Fruit fly (Drosophila melanogaster) whole organism, embryonic: ENCODE measurements around the gene Uvrag.
A peak's percentile ranks its signal among the peaks of the same experiment; 100 is the strongest.

Source experiments
- CG1024 ChIP-seq: fragments of 200-800 bp; sonication (Bioruptor generic); IDR thresholded peaks from 2 replicates; pipeline ENCODE4 v1.3.6; 2022; ENCODE audit warnings: missing biosample characterization, missing genetic modification characterization
- CG10267 ChIP-seq: fragments of 200-800 bp; sonication (Bioruptor generic); optimal IDR thresholded peaks from 2 replicates; lab custom pipeline; 2018; ENCODE audit warnings: missing biosample characterization, mild to moderate bottlenecking, missing genetic modification characterization, moderate library complexity
- CG13624 ChIP-seq: fragments of 200-800 bp; sonication (Bioruptor generic); optimal IDR thresholded peaks from 2 replicates; lab custom pipeline; 2016; ENCODE audit warnings: missing biosample characterization, missing genetic modification characterization
- CG1529 ChIP-seq: fragments of 200-800 bp; sonication (Bioruptor generic); optimal IDR thresholded peaks from 3 replicates; lab custom pipeline; 2018; ENCODE audit warnings: missing biosample characterization, missing genetic modification characterization
- CG16779 ChIP-seq: fragments of 200-800 bp; sonication (Bioruptor generic); IDR thresholded peaks from 2 replicates; pipeline ENCODE4 v1.3.6; 2022; ENCODE audit warnings: missing biosample characterization, missing genetic modification characterization
- CG18764 ChIP-seq: fragments of 200-800 bp; sonication (Bioruptor generic); optimal IDR thresholded peaks from 3 replicates; lab custom pipeline; 2016; ENCODE audit warnings: missing biosample characterization, missing genetic modification characterization
- CG32532 ChIP-seq: fragments of 200-800 bp; sonication (Bioruptor generic); IDR thresholded peaks from 2 replicates; pipeline ENCODE4 v1.3.6; 2022; ENCODE audit warnings: missing biosample characterization, missing genetic modification characterization
- CG32767 ChIP-seq: fragments of 200-800 bp; sonication (Bioruptor generic); IDR thresholded peaks from 2 replicates; pipeline ENCODE4 v1.3.6; 2022; ENCODE audit warnings: missing biosample characterization, missing genetic modification characterization
- CG3407 ChIP-seq: fragments of 200-800 bp; sonication (Bioruptor generic); optimal IDR thresholded peaks from 2 replicates; lab custom pipeline; 2018; ENCODE audit warnings: missing biosample characterization, mild to moderate bottlenecking, missing genetic modification characterization
- CG34224 ChIP-seq: fragments of 200-800 bp; sonication (Bioruptor generic); IDR thresholded peaks from 3 replicates; pipeline ENCODE4 v1.3.6; 2022; ENCODE audit warnings: missing biosample characterization, missing genetic modification characterization; ENCODE audit not compliant: partially characterized antibody
- CG4424 ChIP-seq: fragments of 200-800 bp; sonication (Bioruptor generic); optimal IDR thresholded peaks from 3 replicates; lab custom pipeline; 2016; ENCODE audit warnings: missing biosample characterization, missing genetic modification characterization
- CG4820 ChIP-seq: fragments of 200-800 bp; sonication (Bioruptor generic); optimal IDR thresholded peaks from 3 replicates; lab custom pipeline; 2016; ENCODE audit warnings: missing biosample characterization, missing genetic modification characterization
- CG6854 ChIP-seq: fragments of 200-800 bp; sonication (Bioruptor generic); optimal IDR thresholded peaks from 3 replicates; lab custom pipeline; 2017; ENCODE audit warnings: missing biosample characterization, mild to moderate bottlenecking, missing genetic modification characterization
- CG7745 ChIP-seq: fragments of 200-800 bp; sonication (Bioruptor generic); optimal IDR thresholded peaks from 2 replicates; lab custom pipeline; 2018; ENCODE audit warnings: missing biosample characterization, mild to moderate bottlenecking, missing genetic modification characterization, moderate library complexity
- CG7839 ChIP-seq: fragments of 200-800 bp; sonication (Bioruptor generic); optimal IDR thresholded peaks from 3 replicates; lab custom pipeline; 2018; ENCODE audit warnings: missing biosample characterization, mild to moderate bottlenecking, missing genetic modification characterization, moderate library complexity
- CG9727 ChIP-seq: fragments of 200-800 bp; sonication (Bioruptor generic); optimal IDR thresholded peaks from 3 replicates; lab custom pipeline; 2017; ENCODE audit warnings: missing biosample characterization, mild to moderate bottlenecking, missing genetic modification characterization
- CG9817 ChIP-seq: fragments of 200-800 bp; sonication (Bioruptor generic); optimal IDR thresholded peaks from 2 replicates; lab custom pipeline; 2018; ENCODE audit warnings: missing biosample characterization, mild to moderate bottlenecking, missing genetic modification characterization, moderate library complexity
- CHES-1-like ChIP-seq: fragments of 200-800 bp; sonication (Bioruptor generic); optimal IDR thresholded peaks from 2 replicates; lab custom pipeline; 2016; ENCODE audit warnings: missing biosample characterization, missing genetic modification characterization
- Doc2 ChIP-seq: fragments of 200-800 bp; sonication (Bioruptor generic); IDR thresholded peaks from 2 replicates; pipeline ENCODE4 v1.3.6; 2022; ENCODE audit warnings: missing biosample characterization, missing genetic modification characterization
- H2.0 ChIP-seq: fragments of 200-800 bp; sonication (Bioruptor generic); IDR thresholded peaks from 2 replicates; pipeline ENCODE4 v1.3.6; 2022; ENCODE audit warnings: missing biosample characterization, missing genetic modification characterization
- HmgD ChIP-seq: fragments of 200-800 bp; sonication (Bioruptor generic); optimal IDR thresholded peaks from 3 replicates; lab custom pipeline; 2016; ENCODE audit warnings: missing biosample characterization, missing genetic modification characterization
- Neu2 ChIP-seq: fragments of 200-800 bp; sonication (Bioruptor generic); optimal IDR thresholded peaks from 3 replicates; lab custom pipeline; 2016; ENCODE audit warnings: missing biosample characterization, missing genetic modification characterization, borderline replicate concordance
- NfI ChIP-seq: fragments of 200-800 bp; sonication (Bioruptor generic); optimal IDR thresholded peaks from 3 replicates; lab custom pipeline; 2018; ENCODE audit warnings: missing biosample characterization, mild to moderate bottlenecking, missing genetic modification characterization, moderate library complexity
- Optix ChIP-seq: fragments of 200-800 bp; sonication (Bioruptor generic); IDR thresholded peaks from 3 replicates; pipeline ENCODE4 v1.3.6; 2022; ENCODE audit warnings: missing biosample characterization, missing genetic modification characterization
- PHDP ChIP-seq: fragments of 200-800 bp; sonication (Bioruptor generic); optimal IDR thresholded peaks from 3 replicates; lab custom pipeline; 2018; ENCODE audit warnings: missing biosample characterization, mild to moderate bottlenecking, missing genetic modification characterization, moderate library complexity
- Rx ChIP-seq: fragments of 200-800 bp; sonication (Bioruptor generic); IDR thresholded peaks from 2 replicates; pipeline ENCODE4 v1.3.6; 2022; ENCODE audit warnings: missing biosample characterization, missing genetic modification characterization
- Scr ChIP-seq: fragments of 200-800 bp; sonication (Bioruptor generic); IDR thresholded peaks from 2 replicates; pipeline ENCODE4 v1.3.6; 2022; ENCODE audit warnings: missing biosample characterization, missing genetic modification characterization; ENCODE audit not compliant: partially characterized antibody
- Sry-β ChIP-seq: fragments of 200-800 bp; sonication (Bioruptor generic); optimal IDR thresholded peaks from 2 replicates; lab custom pipeline; 2018; ENCODE audit warnings: missing biosample characterization, mild to moderate bottlenecking, missing genetic modification characterization, moderate library complexity
- Ssrp ChIP-seq: fragments of 200-800 bp; sonication (Bioruptor generic); optimal IDR thresholded peaks from 2 replicates; lab custom pipeline; 2018; ENCODE audit warnings: missing biosample characterization, mild to moderate bottlenecking, missing genetic modification characterization, moderate library complexity
- Vsx1 ChIP-seq: fragments of 200-800 bp; sonication (Bioruptor generic); optimal IDR thresholded peaks from 2 replicates; lab custom pipeline; 2017; ENCODE audit warnings: missing biosample characterization, mild to moderate bottlenecking, missing genetic modification characterization, missing genetic modification reagents
- ab ChIP-seq: fragments of 200-800 bp; sonication (Bioruptor generic); optimal IDR thresholded peaks from 2 replicates; lab custom pipeline; 2016; ENCODE audit warnings: missing biosample characterization, missing genetic modification characterization
- ap ChIP-seq: fragments of 200-800 bp; sonication (Bioruptor generic); IDR thresholded peaks from 2 replicates; pipeline ENCODE4 v1.3.6; 2022; ENCODE audit warnings: missing biosample characterization, missing genetic modification characterization
- bcd ChIP-seq: fragments of 200-800 bp; sonication (Bioruptor generic); optimal IDR thresholded peaks from 2 replicates; lab custom pipeline; 2017; ENCODE audit warnings: missing biosample characterization, mild to moderate bottlenecking, missing genetic modification characterization
- dmrt11E ChIP-seq: fragments of 200-800 bp; sonication (Bioruptor generic); optimal IDR thresholded peaks from 3 replicates; lab custom pipeline; 2018; ENCODE audit warnings: missing biosample characterization, mild to moderate bottlenecking, missing genetic modification characterization, moderate library complexity
- en ChIP-seq: fragments of 200-800 bp; sonication (Bioruptor generic); optimal IDR thresholded peaks from 2 replicates; lab custom pipeline; 2016; ENCODE audit warnings: missing biosample characterization, missing genetic modification characterization
- ftz-f1 ChIP-seq: fragments of 200-800 bp; sonication (Bioruptor generic); optimal IDR thresholded peaks from 2 replicates; lab custom pipeline; 2016; ENCODE audit warnings: missing biosample characterization, missing genetic modification characterization
- gce ChIP-seq: fragments of 200-800 bp; sonication (Bioruptor generic); IDR thresholded peaks from 3 replicates; pipeline ENCODE4 v1.3.6; 2022; ENCODE audit warnings: missing biosample characterization, missing genetic modification characterization
- gsb-n ChIP-seq: fragments of 200-800 bp; sonication (Bioruptor generic); optimal IDR thresholded peaks from 3 replicates; lab custom pipeline; 2018; ENCODE audit warnings: missing biosample characterization, mild to moderate bottlenecking, missing genetic modification characterization
- kah ChIP-seq: fragments of 200-800 bp; sonication (Bioruptor generic); optimal IDR thresholded peaks from 2 replicates; lab custom pipeline; 2018; ENCODE audit warnings: missing biosample characterization, mild to moderate bottlenecking, missing genetic modification characterization
- ken ChIP-seq: fragments of 200-800 bp; sonication (Bioruptor generic); IDR thresholded peaks from 3 replicates; pipeline ENCODE4 v1.3.6; 2022; ENCODE audit warnings: missing biosample characterization, missing genetic modification characterization
- phol ChIP-seq: fragments of 200-800 bp; sonication (Bioruptor generic); optimal IDR thresholded peaks from 3 replicates; lab custom pipeline; 2018; ENCODE audit warnings: missing biosample characterization, mild to moderate bottlenecking, missing genetic modification characterization, moderate library complexity
- pzg ChIP-seq: fragments of 200-800 bp; sonication (Bioruptor generic); optimal IDR thresholded peaks from 3 replicates; lab custom pipeline; 2018; ENCODE audit warnings: missing biosample characterization, mild to moderate bottlenecking, missing genetic modification characterization, moderate library complexity
- ranshi ChIP-seq: fragments of 200-800 bp; sonication (Bioruptor generic); IDR thresholded peaks from 2 replicates; pipeline ENCODE4 v1.3.6; 2022; ENCODE audit warnings: missing biosample characterization, missing genetic modification characterization
- scrt ChIP-seq: fragments of 200-800 bp; sonication (Bioruptor generic); optimal IDR thresholded peaks from 2 replicates; lab custom pipeline; 2018; ENCODE audit warnings: missing biosample characterization, mild to moderate bottlenecking, missing genetic modification characterization, moderate library complexity
- sim ChIP-seq: fragments of 200-800 bp; sonication (Bioruptor generic); IDR thresholded peaks from 2 replicates; pipeline ENCODE4 v1.3.6; 2022; ENCODE audit warnings: missing biosample characterization, missing genetic modification characterization
- sna ChIP-seq: fragments of 200-800 bp; sonication (Bioruptor generic); IDR thresholded peaks from 2 replicates; pipeline ENCODE4 v1.3.6; 2022; ENCODE audit warnings: missing biosample characterization, missing genetic modification characterization; ENCODE audit not compliant: partially characterized antibody
- stwl ChIP-seq: fragments of 200-800 bp; sonication (Bioruptor generic); optimal IDR thresholded peaks from 3 replicates; lab custom pipeline; 2018; ENCODE audit warnings: missing biosample characterization, mild to moderate bottlenecking, missing genetic modification characterization, moderate library complexity
- tup ChIP-seq: fragments of 200-800 bp; sonication (Bioruptor generic); optimal IDR thresholded peaks from 2 replicates; lab custom pipeline; 2016; ENCODE audit warnings: missing biosample characterization, mild to moderate bottlenecking, missing genetic modification characterization, moderate library complexity
- wor ChIP-seq: fragments of 200-800 bp; sonication (Bioruptor generic); IDR thresholded peaks from 2 replicates; pipeline ENCODE4 v1.3.6; 2022; ENCODE audit warnings: missing biosample characterization, missing genetic modification characterization

Uvrag gene

DNA sequence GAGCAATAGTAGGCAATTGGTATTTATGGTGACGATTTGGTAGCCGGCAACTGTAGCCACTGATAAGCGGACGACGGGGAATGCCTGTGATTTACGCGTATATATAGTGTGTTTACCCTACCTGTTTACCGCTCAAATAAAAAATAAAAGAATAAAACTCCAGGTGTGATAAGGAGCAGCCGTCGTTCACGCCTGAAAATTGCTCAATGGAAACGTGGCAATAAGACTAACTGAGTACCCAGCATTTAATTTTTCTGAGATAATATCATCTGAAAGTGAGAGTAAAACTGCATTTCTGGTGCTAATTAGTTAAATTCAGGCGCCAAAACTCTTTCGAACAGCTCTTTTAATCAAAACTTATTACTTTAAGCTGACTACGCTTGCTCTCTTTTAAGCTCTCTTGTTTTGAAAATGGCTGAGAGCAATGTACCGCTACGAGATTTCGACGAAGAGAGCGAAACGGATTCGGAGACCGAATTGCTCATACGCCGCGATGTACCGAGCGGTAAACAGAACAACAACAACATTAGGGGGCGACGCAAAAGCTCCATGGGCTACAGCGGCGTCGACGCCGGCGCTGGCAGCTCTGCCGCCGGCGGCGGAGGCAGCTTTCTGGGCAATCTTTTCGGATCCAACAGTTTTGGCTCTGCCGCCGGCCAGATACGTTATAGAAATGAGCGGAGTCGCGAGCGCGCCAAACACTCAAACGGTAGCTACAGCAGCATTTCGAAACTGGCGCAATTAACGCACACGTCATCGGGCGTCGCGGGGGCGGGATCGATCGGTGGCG is 3.9 kb downstream of the Uvrag start (continued):
- peak; percentile 66 for TF ChIP-seq CG34224
- TF ChIP-seq sim (GFP tag; lab: Robert Waterston, UW) = peak; percentile 75; the same call in 1 of the 2 replicates
- peak; percentile 67 for TF ChIP-seq ap (GFP tag; lab: Robert Waterston, UW)
- no peak for TF ChIP-seq Neu2 (GFP tag; lab: Kevin White, UChicago)
- TF ChIP-seq kah (GFP tag; lab: Kevin White, UChicago) = peak; percentile 66
- peak; percentile 72 for TF ChIP-seq NfI (GFP tag; lab: Kevin White, UChicago)
- TF ChIP-seq CHES-1-like (GFP tag; lab: Kevin White, UChicago) = peak; percentile 59
- peak; percentile 61 for TF ChIP-seq bcd
- TF ChIP-seq CG7745 (tag; lab: Kevin White, UChicago) = no peak
- no peak for TF ChIP-seq Sry-β (GFP tag; lab: Kevin White, UChicago)
- peak; percentile 65; the same call in 2 of the 3 replicates for TF ChIP-seq ken
- TF ChIP-seq gce (GFP tag; lab: Robert Waterston, UW) = no peak
- TF ChIP-seq CG1529 = peak; percentile 84
- no peak for TF ChIP-seq ab (GFP tag; lab: Kevin White, UChicago)
- peak; percentile 76 for TF ChIP-seq sna (GFP tag; lab: Robert Waterston, UW)
- no peak for TF ChIP-seq phol (tag; lab: Kevin White, UChicago)
- no peak for TF ChIP-seq wor (GFP tag; lab: Robert Waterston, UW)
- TF ChIP-seq Vsx1 (GFP tag; lab: Kevin White, UChicago) = peak; percentile 95
- no peak for TF ChIP-seq CG32767 (GFP tag; lab: Robert Waterston, UW)
- TF ChIP-seq Optix (GFP tag; lab: Robert Waterston, UW) = peak; percentile 46; the same call in 1 of the 3 replicates
- peak; percentile 57 for TF ChIP-seq CG18764 (GFP tag; lab: Kevin White, UChicago)
- peak; percentile 62 for TF ChIP-seq gsb-n (tag; lab: Kevin White, UChicago)
- no peak for TF ChIP-seq Doc2
- no peak for TF ChIP-seq CG4424
- TF ChIP-seq CG7839 (tag; lab: Kevin White, UChicago) = peak; percentile 72
- peak; percentile 75 for TF ChIP-seq CG6854 (GFP tag; lab: Kevin White, UChicago)
- TF ChIP-seq CG32532 (GFP tag; lab: Robert Waterston, UW) = peak; percentile 46
- no peak for TF ChIP-seq pzg (GFP tag; lab: Kevin White, UChicago)
- TF ChIP-seq Scr = peak; percentile 50
- peak; percentile 35; the same call in 1 of the 2 replicates for TF ChIP-seq CG1024
- peak; percentile 89 for TF ChIP-seq CG3407
- TF ChIP-seq CG9817 = peak; percentile 54
- TF ChIP-seq CG4820 = no peak
- TF ChIP-seq CG16779 (GFP tag; lab: Robert Waterston, UW) = no peak
- TF ChIP-seq stwl (tag; lab: Kevin White, UChicago) = no peak
- no peak for TF ChIP-seq Ssrp
- peak; percentile 10 for TF ChIP-seq dmrt11E (tag; lab: Kevin White, UChicago)
- TF ChIP-seq ranshi (GFP tag; lab: Robert Waterston, UW) = peak; percentile 60; the same call in 1 of the 2 replicates
- TF ChIP-seq Rx = no peak; the same call in 1 of the 2 replicates
- TF ChIP-seq HmgD (GFP tag; lab: Kevin White, UChicago) = no peak
- peak; percentile 50 for TF ChIP-seq en
- no peak for TF ChIP-seq CG10267
- TF ChIP-seq PHDP (tag; lab: Kevin White, UChicago) = peak; percentile 94
- TF ChIP-seq ftz-f1 = peak; percentile 55
- peak; percentile 47; the same call in 1 of the 2 replicates for TF ChIP-seq H2.0 (GFP tag; lab: Robert Waterston, UW)
- TF ChIP-seq CG13624 = peak; percentile 11
- TF ChIP-seq tup = peak; percentile 69
- TF ChIP-seq scrt = peak; percentile 89
- peak; percentile 69 for TF ChIP-seq CG9727 (GFP tag; lab: Kevin White, UChicago)
